Worm (Caenorhabditis elegans) whole organism, late embryonic: Measurements from ENCODE around the gene C08A9.3.
A peak's percentile ranks its signal among the peaks of the same experiment; 100 is the strongest.

Experiments used
- C08G9.2 ChIP-seq: sonication (generic microtip); optimal IDR thresholded peaks from 2 replicates; lab custom pipeline; 2016; ENCODE audit warnings: mild to moderate bottlenecking, missing genetic modification characterization, moderate library complexity, missing compliant biosample characterization
- C38D4.7 ChIP-seq: fragments of 200-800 bp; sonication (Bioruptor generic); optimal IDR thresholded peaks from 2 replicates; lab custom pipeline; 2018; ENCODE audit warnings: mild to moderate bottlenecking, missing genetic modification characterization, moderate library complexity, missing compliant biosample characterization
- Y22D7AL.16 ChIP-seq: sonication (generic microtip); optimal IDR thresholded peaks from 2 replicates; lab custom pipeline; 2016; ENCODE audit warnings: missing genetic modification characterization, missing compliant biosample characterization
- ahr-1 ChIP-seq: sonication (generic microtip); optimal IDR thresholded peaks from 2 replicates; lab custom pipeline; 2016; ENCODE audit warnings: missing genetic modification characterization, missing compliant biosample characterization
- ama-1 ChIP-seq: fragments of 150-350 bp; optimal IDR thresholded peaks from 2 replicates; lab custom pipeline; 2014
- ceh-18 ChIP-seq: sonication (generic microtip); optimal IDR thresholded peaks from 2 replicates; lab custom pipeline; 2016; ENCODE audit warnings: missing genetic modification characterization, missing compliant biosample characterization
- ceh-19 ChIP-seq: fragments of 200-800 bp; sonication (Bioruptor generic); optimal IDR thresholded peaks from 2 replicates; lab custom pipeline; 2018; ENCODE audit warnings: mild to moderate bottlenecking, missing genetic modification characterization, missing compliant biosample characterization
- ceh-24 ChIP-seq: sonication (generic microtip); optimal IDR thresholded peaks from 2 replicates; lab custom pipeline; 2016; ENCODE audit warnings: mild to moderate bottlenecking, missing genetic modification characterization, missing compliant biosample characterization
- ceh-30 ChIP-seq: fragments of 150-350 bp; optimal IDR thresholded peaks from 2 replicates; lab custom pipeline; 2014; ENCODE audit warnings: missing biosample characterization, missing genetic modification characterization
- ceh-31 ChIP-seq: sonication (generic microtip); optimal IDR thresholded peaks from 2 replicates; lab custom pipeline; 2016; ENCODE audit warnings: missing genetic modification characterization, missing compliant biosample characterization
- ceh-48 ChIP-seq: sonication (generic microtip); optimal IDR thresholded peaks from 2 replicates; lab custom pipeline; 2016; ENCODE audit warnings: missing genetic modification characterization, inconsistent platforms, missing compliant biosample characterization
- ceh-6 ChIP-seq: fragments of 200-800 bp; sonication (Bioruptor generic); optimal IDR thresholded peaks from 2 replicates; lab custom pipeline; 2018; ENCODE audit warnings: mild to moderate bottlenecking, missing genetic modification characterization, missing compliant biosample characterization
- ceh-9 ChIP-seq: sonication (generic microtip); optimal IDR thresholded peaks from 2 replicates; lab custom pipeline; 2016; ENCODE audit warnings: mild to moderate bottlenecking, missing genetic modification characterization, inconsistent platforms, missing compliant biosample characterization
- che-1 ChIP-seq: sonication (generic microtip); optimal IDR thresholded peaks from 2 replicates; lab custom pipeline; 2016; ENCODE audit warnings: mild to moderate bottlenecking, missing genetic modification characterization, missing compliant biosample characterization
- dmd-4 ChIP-seq: sonication (generic microtip); optimal IDR thresholded peaks from 2 replicates; lab custom pipeline; 2016; ENCODE audit warnings: borderline replicate concordance, missing genetic modification characterization, missing compliant biosample characterization
- dve-1 ChIP-seq: sonication (generic microtip); optimal IDR thresholded peaks from 2 replicates; lab custom pipeline; 2017; ENCODE audit warnings: antibody characterized with exemption, mild to moderate bottlenecking, missing genetic modification characterization, missing compliant biosample characterization
- elt-2 ChIP-seq: sonication (generic microtip); optimal IDR thresholded peaks from 2 replicates; lab custom pipeline; 2016; ENCODE audit warnings: missing genetic modification reagents, missing genetic modification characterization, missing compliant biosample characterization
- eyg-1 ChIP-seq: sonication (generic microtip); optimal IDR thresholded peaks from 2 replicates; lab custom pipeline; 2016; ENCODE audit warnings: missing genotype, missing genetic modification characterization, missing compliant biosample characterization
- fkh-10 ChIP-seq: fragments of 150-350 bp; optimal IDR thresholded peaks from 2 replicates; lab custom pipeline; 2014; ENCODE audit warnings: missing biosample characterization, missing genetic modification reagents, missing genetic modification characterization
- hlh-30 ChIP-seq: sonication (generic microtip); optimal IDR thresholded peaks from 2 replicates; lab custom pipeline; 2017; ENCODE audit warnings: antibody characterized with exemption, missing genetic modification characterization, missing compliant biosample characterization; ENCODE audit not compliant: insufficient read depth
- hlh-8 ChIP-seq: sonication (generic microtip); optimal IDR thresholded peaks from 2 replicates; lab custom pipeline; 2016; ENCODE audit warnings: missing genotype, missing genetic modification characterization, missing compliant biosample characterization
- lin-11 ChIP-seq: fragments of 200-800 bp; sonication (Bioruptor generic); optimal IDR thresholded peaks from 2 replicates; lab custom pipeline; 2018; ENCODE audit warnings: mild to moderate bottlenecking, missing genetic modification characterization, missing compliant biosample characterization
- npax-4 ChIP-seq: sonication (generic microtip); optimal IDR thresholded peaks from 2 replicates; lab custom pipeline; 2016; ENCODE audit warnings: missing genetic modification characterization, missing compliant biosample characterization
- odd-2 ChIP-seq: sonication (generic microtip); optimal IDR thresholded peaks from 2 replicates; lab custom pipeline; 2017; ENCODE audit warnings: antibody characterized with exemption, mild to moderate bottlenecking, missing genetic modification characterization, missing compliant biosample characterization
- pag-3 ChIP-seq: sonication (generic microtip); optimal IDR thresholded peaks from 2 replicates; lab custom pipeline; 2016; ENCODE audit warnings: missing compliant biosample characterization, missing genetic modification characterization, borderline replicate concordance
- pat-9 ChIP-seq: fragments of 200-800 bp; sonication (Bioruptor generic); optimal IDR thresholded peaks from 2 replicates; lab custom pipeline; 2018; ENCODE audit warnings: mild to moderate bottlenecking, missing genetic modification characterization, moderate library complexity, missing compliant biosample characterization
- pha-2 ChIP-seq: sonication (generic microtip); optimal IDR thresholded peaks from 2 replicates; lab custom pipeline; 2017; ENCODE audit warnings: mild to moderate bottlenecking, missing genetic modification characterization, missing compliant biosample characterization
- pha-4 ChIP-seq: fragments of 150-350 bp; optimal IDR thresholded peaks from 2 replicates; lab custom pipeline; 2018; ENCODE audit warnings: missing biosample characterization, missing genetic modification reagents, missing genetic modification characterization
- sox-2 ChIP-seq: fragments of 200-800 bp; sonication (Bioruptor generic); IDR thresholded peaks from 2 replicates; pipeline ENCODE4 v1.3.6; 2022; ENCODE audit warnings: missing genetic modification reagents, missing genetic modification characterization, missing compliant biosample characterization
- sox-4 ChIP-seq: sonication (generic microtip); optimal IDR thresholded peaks from 2 replicates; lab custom pipeline; 2017; ENCODE audit warnings: mild to moderate bottlenecking, missing genetic modification characterization, inconsistent platforms, missing compliant biosample characterization
- syd-9 ChIP-seq: sonication (generic microtip); optimal IDR thresholded peaks from 2 replicates; lab custom pipeline; 2016; ENCODE audit warnings: mild to moderate bottlenecking, missing genetic modification characterization, moderate library complexity, missing compliant biosample characterization
- unc-3 ChIP-seq, 2 experiments: fragments of 200-800 bp in 1 of 2; sonication (Bioruptor generic) in 1 of 2; sonication (generic microtip) in 1 of 2; conservative IDR thresholded peaks in 1 of 2; optimal IDR thresholded peaks in 1 of 2; 2 replicates each; pipeline versions ENCODE4 v1.3.6 to Lab custom; 2016 to 2022; ENCODE audit warnings: missing compliant biosample characterization in 2 of 2, missing genetic modification characterization in 2 of 2, missing genetic modification reagents in 1 of 2
- ztf-16 ChIP-seq: sonication (generic microtip); optimal IDR thresholded peaks from 2 replicates; lab custom pipeline; 2017; ENCODE audit warnings: missing genetic modification characterization, missing compliant biosample characterization

Gene C08A9.3

DNA sequence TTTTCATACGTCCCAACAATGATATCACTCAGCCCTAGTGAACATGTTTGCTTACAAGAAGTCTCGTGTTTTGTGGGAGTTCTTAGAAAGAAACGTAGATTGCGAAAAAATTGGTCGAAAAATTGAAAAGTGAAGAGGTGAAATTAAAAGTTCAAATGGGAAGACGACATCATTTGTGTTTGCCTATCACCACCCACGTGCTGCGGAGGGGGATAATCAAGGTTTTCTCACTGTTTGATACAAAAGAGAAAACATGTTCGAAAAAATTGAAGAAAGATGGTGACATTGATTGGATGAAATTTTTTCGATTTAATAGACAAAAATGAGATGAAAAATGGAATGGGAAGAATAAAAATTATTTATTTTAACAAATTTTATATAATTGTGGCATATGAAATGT is 22.6 kb downstream of the C08A9.3 start:
- TF ChIP-seq lin-11 (tag; lab: Kevin White, UChicago) (no peak), che-1 (tag; lab: Kevin White, UChicago) (no peak), C38D4.7 (GFP tag; lab: Kevin White, UChicago) (no peak), pat-9 (tag; lab: Kevin White, UChicago) (no peak), pag-3 (tag; lab: Kevin White, UChicago) (no peak), fkh-10 (no peak), unc-3 (GFP tag; conservative IDR thresholded peaks at IDR 0.05; lab: Robert Waterston, UW) (no peak), unc-3 (tag; optimal IDR thresholded peaks at IDR 0.05; lab: Kevin White, UChicago) (no peak), C08G9.2 (tag; lab: Kevin White, UChicago) (no peak), sox-4 (tag; lab: Kevin White, UChicago) (no peak)

DNA sequence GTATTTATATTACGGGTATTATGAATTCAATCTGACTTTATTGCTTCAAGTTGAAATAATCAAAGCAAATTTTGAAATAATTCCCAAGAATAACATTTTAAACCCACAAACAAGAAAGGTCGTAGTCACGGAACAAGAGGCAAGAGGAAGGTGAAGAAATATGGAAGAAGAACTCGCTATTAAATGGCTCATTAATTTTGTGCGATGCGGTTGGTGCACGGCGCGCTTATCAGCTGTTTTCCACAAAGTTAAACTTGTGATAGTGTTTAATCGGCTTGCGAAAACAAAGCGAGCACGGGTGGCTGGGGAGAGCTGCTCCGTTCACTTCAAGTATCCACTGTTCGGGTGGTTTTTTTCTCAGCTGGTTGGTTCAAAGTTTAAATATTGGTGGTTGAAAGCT is 26.2 kb downstream of the C08A9.3 start:
- TF ChIP-seq elt-2 = peak; percentile 29
- no peak for TF ChIP-seq ahr-1

DNA sequence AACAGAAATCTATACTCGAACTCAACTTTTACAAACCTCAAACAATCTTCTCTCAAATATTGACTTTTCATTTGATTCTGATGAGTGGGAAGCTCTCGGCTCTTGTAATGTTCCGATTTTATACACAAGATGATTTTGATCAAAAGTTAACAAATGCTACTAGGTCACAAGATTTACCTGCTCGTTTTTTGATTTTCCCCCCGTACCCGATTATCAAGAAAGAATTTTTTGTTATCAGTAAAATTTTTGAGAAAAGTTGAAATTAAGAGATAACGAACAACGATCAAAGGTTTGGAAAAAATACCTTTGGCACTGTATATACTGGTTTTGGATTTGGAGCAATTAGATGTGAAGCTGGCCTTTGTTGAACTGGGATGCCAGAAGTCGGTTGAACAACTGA is 28.3 kb downstream of the C08A9.3 start:
- no peak for TF ChIP-seq hlh-8 (tag; lab: Kevin White, UChicago)
- no peak for TF ChIP-seq ceh-48 (tag; lab: Kevin White, UChicago)
- no peak for TF ChIP-seq ama-1 (lab: Kevin White, UChicago)
- no peak for TF ChIP-seq ceh-9
- no peak for TF ChIP-seq ceh-31
- TF ChIP-seq pha-2 (tag; lab: Kevin White, UChicago) = no peak
- peak; percentile 36 for TF ChIP-seq elt-2
- TF ChIP-seq eyg-1 = no peak

- TF ChIP-seq C08G9.2 (tag; lab: Kevin White, UChicago) = no peak
- TF ChIP-seq elt-2 = peak; percentile 48
- peak; percentile 42 for TF ChIP-seq hlh-30
- TF ChIP-seq, all 69 proteins: peak for 2
Measured at ce11 chrX:17063749-17064252, 29.3 kb downstream of the C08A9.3 start.

DNA sequence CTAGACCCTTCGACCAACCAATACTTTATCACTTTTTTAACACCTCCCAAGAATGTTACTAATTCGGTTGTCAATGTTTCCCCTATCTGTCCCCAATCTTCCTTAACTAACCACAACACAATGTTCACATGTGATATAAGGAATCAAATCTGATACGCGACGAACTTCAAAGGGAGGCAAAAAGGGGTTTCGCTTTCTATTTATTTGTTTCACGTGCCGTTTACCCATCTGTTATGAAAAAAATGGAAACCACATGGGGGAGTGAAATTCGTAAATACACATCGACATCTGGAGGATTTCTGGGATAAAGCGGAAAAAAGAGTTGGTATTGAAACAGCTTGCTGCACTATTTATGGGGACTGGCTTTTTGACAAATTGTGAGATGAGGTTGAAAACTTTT is 30.9 kb downstream of the C08A9.3 start:
- TF ChIP-seq sox-4 (tag; lab: Kevin White, UChicago) = no peak
- TF ChIP-seq ceh-6 = no peak
- TF ChIP-seq ahr-1 = no peak
- no peak for TF ChIP-seq C38D4.7 (GFP tag; lab: Kevin White, UChicago)
- TF ChIP-seq che-1 (tag; lab: Kevin White, UChicago) = no peak
- peak; percentile 77 for TF ChIP-seq hlh-8 (tag; lab: Kevin White, UChicago)
- no peak for TF ChIP-seq syd-9
- no peak for TF ChIP-seq pha-4
- TF ChIP-seq, all 69 proteins: peak for 1

DNA sequence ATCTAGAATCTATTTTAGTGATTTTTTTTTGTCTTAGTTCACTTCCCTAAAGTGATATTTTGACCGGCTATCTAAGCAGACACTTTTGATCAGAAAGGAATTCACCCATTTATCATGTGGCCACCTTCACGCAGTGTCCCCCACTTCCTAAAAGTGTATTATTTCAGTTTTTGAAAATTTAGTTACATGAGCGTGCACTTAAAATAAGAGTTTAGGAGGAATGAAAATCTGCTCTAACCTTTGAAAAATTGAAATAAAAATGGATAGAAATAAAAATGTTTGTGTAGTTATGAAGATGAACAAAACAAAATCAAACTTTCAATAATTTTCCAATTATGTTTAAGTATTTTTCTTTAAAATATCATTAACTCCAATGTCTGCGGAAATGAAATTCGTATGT is 33.3 kb downstream of the C08A9.3 start:
- TF ChIP-seq odd-2 (no peak), Y22D7AL.16 (tag; lab: Kevin White, UChicago) (no peak), npax-4 (no peak), ceh-18 (tag; lab: Kevin White, UChicago) (no peak), ceh-9 (no peak), ceh-30 (tag; lab: Kevin White, UChicago) (no peak), sox-4 (tag; lab: Kevin White, UChicago) (no peak), C08G9.2 (tag; lab: Kevin White, UChicago) (no peak), ceh-24 (tag; lab: Kevin White, UChicago) (no peak), elt-2 (no peak), sox-2 (GFP tag; lab: Robert Waterston, UW) (no peak)
- TF ChIP-seq, all 69 proteins: peak for 0

ce11 chrX:17058340-17058739 is 34.8 kb downstream of the C08A9.3 start:
- TF ChIP-seq odd-2 (no peak), ceh-24 (tag; lab: Kevin White, UChicago) (no peak), eyg-1 (no peak), ceh-30 (tag; lab: Kevin White, UChicago) (no peak), unc-3 (GFP tag; conservative IDR thresholded peaks at IDR 0.05; lab: Robert Waterston, UW) (no peak), unc-3 (tag; optimal IDR thresholded peaks at IDR 0.05; lab: Kevin White, UChicago) (no peak), dmd-4 (no peak), ceh-19 (no peak), ztf-16 (tag; lab: Kevin White, UChicago) (no peak), dve-1 (tag; lab: Kevin White, UChicago) (no peak)
